Fruit fly (Drosophila melanogaster) whole organism, embryonic: Measurements from ENCODE around the gene CG33490.

Source experiments
- Ada2b ChIP-seq: fragments of 200-800 bp; sonication (Bioruptor generic); IDR thresholded peaks from 2 replicates; pipeline ENCODE4 v1.3.6; 2022; ENCODE audit warnings: missing biosample characterization, missing genetic modification characterization
- Asciz ChIP-seq: fragments of 200-800 bp; sonication (Bioruptor generic); optimal IDR thresholded peaks from 2 replicates; lab custom pipeline; 2017; ENCODE audit warnings: missing biosample characterization, mild to moderate bottlenecking, missing genetic modification characterization, missing genetic modification reagents
- Bteb2 ChIP-seq: fragments of 200-800 bp; sonication (Bioruptor generic); optimal IDR thresholded peaks from 2 replicates; lab custom pipeline; 2016; ENCODE audit warnings: missing biosample characterization, missing genetic modification characterization
- CG10267 ChIP-seq: fragments of 200-800 bp; sonication (Bioruptor generic); optimal IDR thresholded peaks from 2 replicates; lab custom pipeline; 2018; ENCODE audit warnings: missing biosample characterization, mild to moderate bottlenecking, missing genetic modification characterization, moderate library complexity
- CG10366 ChIP-seq: fragments of 200-800 bp; sonication (Bioruptor generic); IDR thresholded peaks from 2 replicates; pipeline ENCODE4 v1.3.6; 2022; ENCODE audit warnings: missing biosample characterization, missing genetic modification characterization
- CG10979 ChIP-seq: fragments of 200-800 bp; sonication (Bioruptor generic); optimal IDR thresholded peaks from 2 replicates; lab custom pipeline; 2018; ENCODE audit warnings: missing biosample characterization, mild to moderate bottlenecking, missing genetic modification characterization, moderate library complexity
- CG13424 ChIP-seq: fragments of 200-800 bp; sonication (Bioruptor generic); optimal IDR thresholded peaks from 2 replicates; lab custom pipeline; 2019; ENCODE audit warnings: missing biosample characterization, mild to moderate bottlenecking, missing genetic modification characterization, moderate library complexity
- CG14014 ChIP-seq: fragments of 200-800 bp; sonication (Bioruptor generic); IDR thresholded peaks from 2 replicates; pipeline ENCODE4 v1.3.6; 2022; ENCODE audit warnings: missing biosample characterization, missing genetic modification characterization
- CG14667 ChIP-seq: fragments of 200-800 bp; sonication (Bioruptor generic); IDR thresholded peaks from 2 replicates; pipeline ENCODE4 v1.3.6; 2022; ENCODE audit warnings: missing biosample characterization, missing genetic modification characterization
- CG16863 ChIP-seq: fragments of 200-800 bp; sonication (Bioruptor generic); optimal IDR thresholded peaks from 3 replicates; lab custom pipeline; 2016; ENCODE audit warnings: missing biosample characterization, missing genetic modification characterization
- CG17359 ChIP-seq: fragments of 200-800 bp; sonication (Bioruptor generic); optimal IDR thresholded peaks from 3 replicates; lab custom pipeline; 2018; ENCODE audit warnings: missing biosample characterization, mild to moderate bottlenecking, missing genetic modification characterization, moderate library complexity
- CG18262 ChIP-seq: fragments of 200-800 bp; optimal IDR thresholded peaks from 3 replicates; lab custom pipeline; 2019; ENCODE audit warnings: missing biosample characterization, mild to moderate bottlenecking, missing genetic modification characterization, moderate library complexity
- CG3163 ChIP-seq: fragments of 200-800 bp; sonication (Bioruptor generic); optimal IDR thresholded peaks from 3 replicates; lab custom pipeline; 2016; ENCODE audit warnings: missing biosample characterization, missing genetic modification characterization
- CG32532 ChIP-seq: fragments of 200-800 bp; sonication (Bioruptor generic); IDR thresholded peaks from 2 replicates; pipeline ENCODE4 v1.3.6; 2022; ENCODE audit warnings: missing biosample characterization, missing genetic modification characterization
- CG32767 ChIP-seq: fragments of 200-800 bp; sonication (Bioruptor generic); IDR thresholded peaks from 2 replicates; pipeline ENCODE4 v1.3.6; 2022; ENCODE audit warnings: missing biosample characterization, missing genetic modification characterization
- CG33557 ChIP-seq: fragments of 200-800 bp; sonication (Bioruptor generic); optimal IDR thresholded peaks from 2 replicates; lab custom pipeline; 2019; ENCODE audit warnings: missing biosample characterization, mild to moderate bottlenecking, missing genetic modification characterization, moderate library complexity
- CG3407 ChIP-seq: fragments of 200-800 bp; sonication (Bioruptor generic); optimal IDR thresholded peaks from 2 replicates; lab custom pipeline; 2018; ENCODE audit warnings: missing biosample characterization, mild to moderate bottlenecking, missing genetic modification characterization
- CG7556 ChIP-seq: fragments of 200-800 bp; sonication (Bioruptor generic); optimal IDR thresholded peaks from 2 replicates; lab custom pipeline; 2017; ENCODE audit warnings: missing biosample characterization, mild to moderate bottlenecking, missing genetic modification characterization
- CG8765 ChIP-seq: fragments of 200-800 bp; sonication (Bioruptor generic); IDR thresholded peaks from 2 replicates; pipeline ENCODE4 v1.3.6; 2022; ENCODE audit warnings: missing biosample characterization, missing genetic modification characterization
- CG8944 ChIP-seq: fragments of 200-800 bp; sonication (Bioruptor generic); optimal IDR thresholded peaks from 3 replicates; lab custom pipeline; 2016; ENCODE audit warnings: missing biosample characterization, missing genetic modification characterization
- D19A ChIP-seq: fragments of 200-800 bp; optimal IDR thresholded peaks from 3 replicates; lab custom pipeline; 2019; ENCODE audit warnings: missing biosample characterization, mild to moderate bottlenecking, missing genetic modification characterization, moderate library complexity
- Deaf1 ChIP-seq: fragments of 200-800 bp; optimal IDR thresholded peaks from 3 replicates; lab custom pipeline; 2019; ENCODE audit warnings: missing biosample characterization, mild to moderate bottlenecking, missing genetic modification characterization, moderate library complexity
- Dp ChIP-seq: fragments of 200-800 bp; sonication (Bioruptor generic); optimal IDR thresholded peaks from 2 replicates; lab custom pipeline; 2018; ENCODE audit warnings: missing biosample characterization, mild to moderate bottlenecking, missing genetic modification characterization, moderate library complexity
- E2f2 ChIP-seq: fragments of 200-800 bp; sonication (Bioruptor generic); IDR thresholded peaks from 2 replicates; pipeline ENCODE4 v1.3.6; 2022; ENCODE audit warnings: missing biosample characterization, missing genetic modification characterization
- Hsf ChIP-seq: fragments of 200-800 bp; sonication (Bioruptor generic); optimal IDR thresholded peaks from 3 replicates; lab custom pipeline; 2016; ENCODE audit warnings: missing biosample characterization, missing genetic modification characterization
- Mad ChIP-seq: fragments of 200-800 bp; sonication (Bioruptor generic); optimal IDR thresholded peaks from 2 replicates; lab custom pipeline; 2016; ENCODE audit warnings: missing biosample characterization, missing genetic modification characterization
- NfI ChIP-seq: fragments of 200-800 bp; sonication (Bioruptor generic); optimal IDR thresholded peaks from 3 replicates; lab custom pipeline; 2018; ENCODE audit warnings: missing biosample characterization, mild to moderate bottlenecking, missing genetic modification characterization, moderate library complexity
- PHDP ChIP-seq: fragments of 200-800 bp; sonication (Bioruptor generic); optimal IDR thresholded peaks from 3 replicates; lab custom pipeline; 2018; ENCODE audit warnings: missing biosample characterization, mild to moderate bottlenecking, missing genetic modification characterization, moderate library complexity
- Side ChIP-seq: fragments of 200-800 bp; sonication (Bioruptor generic); optimal IDR thresholded peaks from 2 replicates; lab custom pipeline; 2016; ENCODE audit warnings: missing biosample characterization, missing genetic modification characterization
- Sox102F ChIP-seq: fragments of 200-800 bp; sonication (Bioruptor generic); optimal IDR thresholded peaks from 2 replicates; lab custom pipeline; 2018; ENCODE audit warnings: missing biosample characterization, mild to moderate bottlenecking, missing genetic modification characterization, moderate library complexity
- ap ChIP-seq: fragments of 200-800 bp; sonication (Bioruptor generic); IDR thresholded peaks from 2 replicates; pipeline ENCODE4 v1.3.6; 2022; ENCODE audit warnings: missing biosample characterization, missing genetic modification characterization
- bcd ChIP-seq: fragments of 200-800 bp; sonication (Bioruptor generic); optimal IDR thresholded peaks from 2 replicates; lab custom pipeline; 2017; ENCODE audit warnings: missing biosample characterization, mild to moderate bottlenecking, missing genetic modification characterization
- ci ChIP-seq: fragments of 200-800 bp; sonication (Bioruptor generic); IDR thresholded peaks from 3 replicates; pipeline ENCODE4 v1.3.6; 2022; ENCODE audit warnings: missing biosample characterization, missing genetic modification characterization
- crp ChIP-seq, 2 experiments: fragments of 200-800 bp; sonication (Bioruptor generic); optimal IDR thresholded peaks; 2 replicates in 1 of 2; 3 replicates in 1 of 2; lab custom pipeline; 2017; ENCODE audit warnings: missing biosample characterization in 2 of 2, missing genetic modification characterization in 2 of 2, mild to moderate bottlenecking in 1 of 2, moderate library complexity in 1 of 2
- dan ChIP-seq: fragments of 200-800 bp; sonication (Bioruptor generic); IDR thresholded peaks from 2 replicates; pipeline ENCODE4 v1.3.6; 2022; ENCODE audit warnings: missing biosample characterization, missing genetic modification characterization
- fd64A ChIP-seq: fragments of 200-800 bp; sonication (Bioruptor generic); optimal IDR thresholded peaks from 3 replicates; lab custom pipeline; 2018; ENCODE audit warnings: missing biosample characterization, mild to moderate bottlenecking, missing genetic modification characterization
- gsb ChIP-seq: fragments of 200-800 bp; sonication (Bioruptor generic); IDR thresholded peaks from 2 replicates; pipeline ENCODE4 v1.3.6; 2022; ENCODE audit warnings: missing biosample characterization, missing genetic modification characterization
- insv ChIP-seq, 2 experiments: fragments of 200-800 bp; sonication (Bioruptor generic); optimal IDR thresholded peaks; 3 replicates each; lab custom pipeline; 2016 to 2018; ENCODE audit warnings: missing biosample characterization in 2 of 2, missing genetic modification characterization in 2 of 2
- jigr1 ChIP-seq: fragments of 200-800 bp; sonication (Bioruptor generic); IDR thresholded peaks from 3 replicates; pipeline ENCODE4 v1.3.6; 2022; ENCODE audit warnings: missing biosample characterization, missing genetic modification characterization
- jumu ChIP-seq: fragments of 200-800 bp; sonication (Bioruptor generic); optimal IDR thresholded peaks from 3 replicates; lab custom pipeline; 2016; ENCODE audit warnings: missing biosample characterization, missing genetic modification characterization
- lbe ChIP-seq: fragments of 200-800 bp; sonication (Bioruptor generic); optimal IDR thresholded peaks from 2 replicates; lab custom pipeline; 2016; ENCODE audit warnings: missing biosample characterization, mild to moderate bottlenecking, missing genetic modification characterization
- mam ChIP-seq: fragments of 200-800 bp; sonication (Bioruptor generic); optimal IDR thresholded peaks from 3 replicates; lab custom pipeline; 2016; ENCODE audit warnings: missing biosample characterization, missing genetic modification characterization
- pita ChIP-seq: fragments of 200-800 bp; sonication (Bioruptor generic); optimal IDR thresholded peaks from 2 replicates; lab custom pipeline; 2017; ENCODE audit warnings: missing biosample characterization, mild to moderate bottlenecking, missing genetic modification characterization
- salm ChIP-seq: fragments of 200-800 bp; sonication (Bioruptor generic); optimal IDR thresholded peaks from 2 replicates; lab custom pipeline; 2018; ENCODE audit warnings: missing biosample characterization, mild to moderate bottlenecking, missing genetic modification characterization
- sens-2 ChIP-seq: fragments of 200-800 bp; sonication (Bioruptor generic); IDR thresholded peaks from 2 replicates; pipeline ENCODE4 v1.3.6; 2022; ENCODE audit warnings: missing biosample characterization, missing genetic modification characterization
- slou ChIP-seq: fragments of 200-800 bp; sonication (Bioruptor generic); optimal IDR thresholded peaks from 3 replicates; lab custom pipeline; 2016; ENCODE audit warnings: missing biosample characterization, missing genetic modification characterization
- tgo ChIP-seq: fragments of 200-800 bp; sonication (Bioruptor generic); IDR thresholded peaks from 3 replicates; pipeline ENCODE4 v1.3.6; 2022; ENCODE audit warnings: missing biosample characterization, missing genetic modification characterization
- trem ChIP-seq: fragments of 200-800 bp; optimal IDR thresholded peaks from 3 replicates; lab custom pipeline; 2019; ENCODE audit warnings: missing biosample characterization, mild to moderate bottlenecking, missing genetic modification characterization, moderate library complexity
- trh ChIP-seq: fragments of 200-800 bp; sonication (Bioruptor generic); optimal IDR thresholded peaks from 2 replicates; lab custom pipeline; 2016; ENCODE audit warnings: missing biosample characterization, missing genetic modification characterization
- vvl ChIP-seq: fragments of 200-800 bp; sonication (Bioruptor generic); IDR thresholded peaks from 2 replicates; pipeline ENCODE4 v1.3.6; 2022; ENCODE audit warnings: missing biosample characterization, missing genetic modification characterization
- zfh2 ChIP-seq: fragments of 200-800 bp; sonication (Bioruptor generic); optimal IDR thresholded peaks from 2 replicates; lab custom pipeline; 2016; ENCODE audit warnings: missing biosample characterization, missing genetic modification characterization

Gene CG33490

dm6 chr3L:11554338-11554737 lies 20.1 kb downstream of the CG33490 start (continued):
- TF ChIP-seq CG18262 (tag; lab: Kevin White, UChicago): peak; percentile 96
- peak; percentile 87 for TF ChIP-seq sens-2 (GFP tag; lab: Robert Waterston, UW)
- no peak; the same call in 1 of the 2 replicates for TF ChIP-seq dan
- TF ChIP-seq CG10979 (tag; lab: Kevin White, UChicago): peak; percentile 96
- peak; percentile 15 for TF ChIP-seq lbe (GFP tag; lab: Kevin White, UChicago)
- TF ChIP-seq ci (GFP tag; lab: Robert Waterston, UW): peak; percentile 89
- TF ChIP-seq CG32767 (GFP tag; lab: Robert Waterston, UW): peak; percentile 61; the same call in 1 of the 2 replicates
- TF ChIP-seq trh (GFP tag; lab: Kevin White, UChicago): peak; percentile 15
- TF ChIP-seq CG8765 (GFP tag; lab: Robert Waterston, UW): peak; percentile 88
- peak; percentile 71 for TF ChIP-seq tgo
- peak in 1 of 2 experiments; percentile 12 for TF ChIP-seq insv (GFP tag; optimal IDR thresholded peaks at IDR 0.05; lab: Kevin White, UChicago)
- peak; percentile 60 for TF ChIP-seq CG14667 (GFP tag; lab: Robert Waterston, UW)
- peak; percentile 86 for TF ChIP-seq Hsf (GFP tag; lab: Kevin White, UChicago)
- TF ChIP-seq CG16863 (GFP tag; lab: Kevin White, UChicago): peak; percentile 60
- no peak for TF ChIP-seq jigr1 (GFP tag; lab: Robert Waterston, UW)
- TF ChIP-seq CG13424 (tag; lab: Kevin White, UChicago): peak; percentile 83
- peak in 1 of 2 experiments; percentile 63 for TF ChIP-seq crp (GFP tag; optimal IDR thresholded peaks at IDR 0.05; lab: Kevin White, UChicago)
- peak; percentile 68; the same call in 1 of the 2 replicates for TF ChIP-seq ap (GFP tag; lab: Robert Waterston, UW)
- TF ChIP-seq Ada2b (GFP tag; lab: Robert Waterston, UW): peak; percentile 60
- TF ChIP-seq Side (GFP tag; lab: Kevin White, UChicago): peak; percentile 76
- TF ChIP-seq CG10267 (tag; lab: Kevin White, UChicago): peak; percentile 90
- TF ChIP-seq trem: peak; percentile 93
- peak; percentile 94 for TF ChIP-seq CG33557 (GFP tag; lab: Kevin White, UChicago)
- TF ChIP-seq PHDP (tag; lab: Kevin White, UChicago): peak; percentile 78
- peak; percentile 80 for TF ChIP-seq Sox102F (GFP tag; lab: Kevin White, UChicago)
- no peak for TF ChIP-seq zfh2
- peak; percentile 86 for TF ChIP-seq Asciz (GFP tag; lab: Kevin White, UChicago)
- TF ChIP-seq slou (GFP tag; lab: Kevin White, UChicago): peak; percentile 27
- TF ChIP-seq Deaf1: peak; percentile 53
- TF ChIP-seq pita: no peak
- TF ChIP-seq gsb (GFP tag; lab: Robert Waterston, UW): no peak
- peak; percentile 75 for TF ChIP-seq CG8944 (GFP tag; lab: Kevin White, UChicago)
- TF ChIP-seq D19A (tag; lab: Kevin White, UChicago): peak; percentile 89
- peak; percentile 62 for TF ChIP-seq CG14014 (GFP tag; lab: Robert Waterston, UW)
- peak; percentile 51 for TF ChIP-seq Bteb2
- TF ChIP-seq bcd (GFP tag; lab: Kevin White, UChicago): peak; percentile 72
- peak; percentile 40; the same call in 1 of the 2 replicates for TF ChIP-seq E2f2 (GFP tag; lab: Robert Waterston, UW)
- peak; percentile 96 for TF ChIP-seq vvl (GFP tag; lab: Robert Waterston, UW)
- peak; percentile 66 for TF ChIP-seq jumu (GFP tag; lab: Kevin White, UChicago)
- peak; percentile 54 for TF ChIP-seq NfI
- TF ChIP-seq Mad (GFP tag; lab: Kevin White, UChicago): peak; percentile 81
- TF ChIP-seq CG32532: peak; percentile 56; the same call in 1 of the 2 replicates
- TF ChIP-seq CG17359: peak; percentile 79
- peak; percentile 85 for TF ChIP-seq CG3407
- peak; percentile 20 for TF ChIP-seq mam
- no peak for TF ChIP-seq Dp (GFP tag; lab: Kevin White, UChicago)
- TF ChIP-seq CG10366 (GFP tag; lab: Robert Waterston, UW): peak; percentile 73
- TF ChIP-seq CG3163 (GFP tag; lab: Kevin White, UChicago): peak; percentile 36
- peak; percentile 80 for TF ChIP-seq CG7556 (GFP tag; lab: Kevin White, UChicago)
- peak; percentile 18 for TF ChIP-seq salm (tag; lab: Kevin White, UChicago)
- peak; percentile 74 for TF ChIP-seq fd64A
